Worm (Caenorhabditis elegans): ENCODE data around the gene cdh-4.

Gene cdh-4

ce11 chrIII:4551963-4552362, 31.8 kb downstream of the cdh-4 start (continued):
- peak; percentile 39 for TF ChIP-seq F37D6.2 (tag; optimal IDR thresholded peaks at IDR 0.05)
- TF ChIP-seq lin-38 (GFP tag; IDR thresholded peaks at IDR 0.05) = peak; percentile 51
- no peak for TF ChIP-seq ceh-32 (tag; optimal IDR thresholded peaks at IDR 0.05; ENCODE audit: poor library complexity)
- no peak for TF ChIP-seq daf-12 (tag; optimal IDR thresholded peaks at IDR 0.05)
- no peak for TF ChIP-seq nhr-102 (tag; optimal IDR thresholded peaks at IDR 0.05)
- TF ChIP-seq attf-4 (tag; optimal IDR thresholded peaks at IDR 0.05) = no peak
- no peak for TF ChIP-seq dmd-8 (GFP tag; IDR thresholded peaks at IDR 0.05)
- TF ChIP-seq D1046.2 (GFP tag; IDR thresholded peaks at IDR 0.05) = no peak
- peak in 1 of 2 experiments; percentile 66 for TF ChIP-seq hif-1 (tag; optimal IDR thresholded peaks at IDR 0.05)
- peak; percentile 93 for TF ChIP-seq hlh-30 (tag; optimal IDR thresholded peaks at IDR 0.05; ENCODE audit: insufficient read depth)
- TF ChIP-seq dpl-1 (GFP tag; optimal IDR thresholded peaks at IDR 0.05) = peak; percentile 46
- no peak for TF ChIP-seq F44E2.7 (GFP tag; IDR thresholded peaks at IDR 0.05)
- peak; percentile 58 for TF ChIP-seq pha-4 (GFP tag; IDR thresholded peaks at IDR 0.05)
- no peak for TF ChIP-seq pha-4 (tag; optimal IDR thresholded peaks at IDR 0.05)
- TF ChIP-seq fos-1 (tag; optimal IDR thresholded peaks at IDR 0.05) = no peak
- no peak for TF ChIP-seq zip-2 (tag; optimal IDR thresholded peaks at IDR 0.05)
- no peak for TF ChIP-seq lin-15B (tag; optimal IDR thresholded peaks at IDR 0.05)
- 0 out of 2 replicates have a peak, but pooled peaks have one; percentile 31 for TF ChIP-seq vab-7 (GFP tag; IDR thresholded peaks at IDR 0.05)
- no peak for TF ChIP-seq daf-8 (GFP tag; IDR thresholded peaks at IDR 0.05)
- peak; percentile 56 for TF ChIP-seq mes-2 (tag; optimal IDR thresholded peaks at IDR 0.05; ENCODE audit: poor library complexity, severe bottlenecking)
- TF ChIP-seq ceh-28 (tag; optimal IDR thresholded peaks at IDR 0.05) = peak; percentile 38
- TF ChIP-seq tag-97 (GFP tag; IDR thresholded peaks at IDR 0.05) = no peak
- TF ChIP-seq zag-1 (tag; optimal IDR thresholded peaks at IDR 0.05) = no peak
- TF ChIP-seq unc-130 (GFP tag; optimal IDR thresholded peaks at IDR 0.05) = no peak
- peak; percentile 24; the same call in 1 of the 2 replicates for TF ChIP-seq T26A8.4 (GFP tag; IDR thresholded peaks at IDR 0.05)
- peak; percentile 65; the same call in 1 of the 2 replicates for TF ChIP-seq ctbp-1 (GFP tag; IDR thresholded peaks at IDR 0.05)
- TF ChIP-seq F10B5.3 (tag; optimal IDR thresholded peaks at IDR 0.05) = no peak
- TF ChIP-seq nhr-10 (tag; optimal IDR thresholded peaks at IDR 0.05) = no peak
- peak; percentile 74 for TF ChIP-seq lin-13 (GFP tag; optimal IDR thresholded peaks at IDR 0.05)
- TF ChIP-seq lim-7 (GFP tag; IDR thresholded peaks at IDR 0.05) = no peak
- TF ChIP-seq lsy-2 (tag; optimal IDR thresholded peaks at IDR 0.05) = peak; percentile 49 to 78
- peak; percentile 89 for TF ChIP-seq mep-1 (tag; optimal IDR thresholded peaks at IDR 0.05)
- TF ChIP-seq T20F7.1 (GFP tag; optimal IDR thresholded peaks at IDR 0.05) = peak; percentile 35
- TF ChIP-seq ama-1 (optimal IDR thresholded peaks at IDR 0.05) = no peak
- peak; percentile 83 for TF ChIP-seq nhr-11 (tag; optimal IDR thresholded peaks at IDR 0.05)
- no peak for TF ChIP-seq ZK546.5 (tag; optimal IDR thresholded peaks at IDR 0.05)
- no peak for TF ChIP-seq duxl-1 (tag; optimal IDR thresholded peaks at IDR 0.05; ENCODE audit: poor library complexity)
- peak; percentile 83 for TF ChIP-seq nhr-77 (tag; optimal IDR thresholded peaks at IDR 0.05)
- no peak for TF ChIP-seq Y48G9A.11 (GFP tag; IDR thresholded peaks at IDR 0.05)
- no peak for TF ChIP-seq R02D3.7 (tag; optimal IDR thresholded peaks at IDR 0.05)
- peak; percentile 72 for TF ChIP-seq rbr-2 (tag; optimal IDR thresholded peaks at IDR 0.05)
- TF ChIP-seq skn-1 (tag; optimal IDR thresholded peaks at IDR 0.05) = no peak
- TF ChIP-seq madf-9 (GFP tag; conservative IDR thresholded peaks at IDR 0.05) = no peak; the same call in 1 of the 2 replicates
- TF ChIP-seq mdt-29 (GFP tag; IDR thresholded peaks at IDR 0.05) = no peak
- no peak for TF ChIP-seq zip-11 (GFP tag; IDR thresholded peaks at IDR 0.05)
- peak; percentile 89 for TF ChIP-seq dmd-6 (GFP tag; IDR thresholded peaks at IDR 0.05)
- no peak for TF ChIP-seq lin-29 (GFP tag; IDR thresholded peaks at IDR 0.05)
- TF ChIP-seq pqm-1 (tag; optimal IDR thresholded peaks at IDR 0.05) = peak; percentile 71
- peak; percentile 22 for TF ChIP-seq spr-1 (tag; optimal IDR thresholded peaks at IDR 0.05)
- TF ChIP-seq mdl-1 (tag; optimal IDR thresholded peaks at IDR 0.05) = peak; percentile 30 to 84
- no peak for TF ChIP-seq madf-5 (GFP tag; IDR thresholded peaks at IDR 0.05)
- TF ChIP-seq nhr-41 (GFP tag; IDR thresholded peaks at IDR 0.05) = peak; percentile 87; the same call in 1 of the 2 replicates

Data from whole organism, L4 larva.